Worm (Caenorhabditis elegans) whole organism, young adult: ENCODE measurements around the gene str-48.

Source experiments
- B0019.2 ChIP-seq: fragments of 200-800 bp; sonication (Bioruptor generic); conservative IDR thresholded peaks from 2 replicates; pipeline ENCODE4 v1.3.6; 2022; ENCODE audit warnings: missing genetic modification reagents, missing genetic modification characterization, missing compliant biosample characterization
- B0336.3 ChIP-seq: fragments of 200-800 bp; sonication (Bioruptor generic); IDR thresholded peaks from 2 replicates; pipeline ENCODE4 v1.3.6; 2022; ENCODE audit warnings: missing genetic modification characterization, missing compliant biosample characterization
- C17E4.6 ChIP-seq: fragments of 200-800 bp; sonication (Bioruptor generic); IDR thresholded peaks from 2 replicates; pipeline ENCODE4 v1.3.6; 2022; ENCODE audit warnings: missing genetic modification reagents, missing genetic modification characterization, missing compliant biosample characterization
- F33H1.4 ChIP-seq: fragments of 200-800 bp; sonication (Bioruptor generic); IDR thresholded peaks from 2 replicates; pipeline ENCODE4 v1.3.6; 2022; ENCODE audit warnings: missing genetic modification reagents, missing genetic modification characterization, missing compliant biosample characterization
- F49E8.2 ChIP-seq: sonication (generic microtip); optimal IDR thresholded peaks from 3 replicates; lab custom pipeline; 2017; ENCODE audit warnings: missing genetic modification characterization, mild to moderate bottlenecking, missing compliant biosample characterization, antibody characterized with exemption, moderate library complexity; ENCODE audit not compliant: insufficient read depth
- K12H6.12 ChIP-seq: fragments of 200-800 bp; sonication (Bioruptor generic); optimal IDR thresholded peaks from 2 replicates; lab custom pipeline; 2018; ENCODE audit warnings: mild to moderate bottlenecking, missing genetic modification characterization, missing compliant biosample characterization
- T07F8.4 ChIP-seq: sonication (generic microtip); optimal IDR thresholded peaks from 2 replicates; lab custom pipeline; 2016; ENCODE audit warnings: mild to moderate bottlenecking, missing genetic modification characterization, moderate library complexity, missing compliant biosample characterization
- Y53F4B.3 ChIP-seq: fragments of 200-800 bp; sonication (Bioruptor generic); IDR thresholded peaks from 2 replicates; pipeline ENCODE4 v1.3.6; 2022; ENCODE audit warnings: missing genetic modification reagents, missing genetic modification characterization, missing compliant biosample characterization
- attf-3 ChIP-seq: fragments of 200-800 bp; sonication (Bioruptor generic); conservative IDR thresholded peaks from 2 replicates; pipeline ENCODE4 v1.3.6; 2022; ENCODE audit warnings: missing genetic modification reagents, missing genetic modification characterization, missing compliant biosample characterization
- attf-5 ChIP-seq: fragments of 200-800 bp; sonication (Bioruptor generic); optimal IDR thresholded peaks from 2 replicates; lab custom pipeline; 2018; ENCODE audit warnings: mild to moderate bottlenecking, missing genetic modification characterization, missing compliant biosample characterization
- ccch-3 ChIP-seq: fragments of 200-800 bp; sonication (Bioruptor generic); optimal IDR thresholded peaks from 2 replicates; lab custom pipeline; 2018; ENCODE audit warnings: mild to moderate bottlenecking, missing genetic modification characterization, missing compliant biosample characterization
- cebp-1 ChIP-seq, 2 experiments: fragments of 200-800 bp in 1 of 2; sonication (Bioruptor generic) in 1 of 2; sonication (generic microtip) in 1 of 2; IDR thresholded peaks in 1 of 2; optimal IDR thresholded peaks in 1 of 2; 2 replicates each; pipeline versions ENCODE4 v1.3.6 to Lab custom; 2017 to 2022; ENCODE audit warnings: missing compliant biosample characterization in 2 of 2, missing genetic modification characterization in 2 of 2, mild to moderate bottlenecking in 1 of 2, missing genetic modification reagents in 1 of 2, moderate library complexity in 1 of 2
- cebp-2 ChIP-seq: fragments of 200-800 bp; sonication (Bioruptor generic); IDR thresholded peaks from 2 replicates; pipeline ENCODE4 v1.3.6; 2022; ENCODE audit warnings: missing genetic modification characterization, missing compliant biosample characterization
- ceh-79 ChIP-seq: sonication (generic microtip); optimal IDR thresholded peaks from 2 replicates; lab custom pipeline; 2017; ENCODE audit warnings: mild to moderate bottlenecking, missing genetic modification characterization, missing compliant biosample characterization
- ceh-91 ChIP-seq: fragments of 200-800 bp; sonication (Bioruptor generic); IDR thresholded peaks from 2 replicates; pipeline ENCODE4 v1.3.6; 2022; ENCODE audit warnings: missing genetic modification reagents, missing genetic modification characterization, missing compliant biosample characterization
- dox-1 ChIP-seq: fragments of 200-800 bp; sonication (Bioruptor generic); IDR thresholded peaks from 2 replicates; pipeline ENCODE4 v1.3.6; 2022; ENCODE audit warnings: missing genetic modification reagents, missing genetic modification characterization, missing compliant biosample characterization
- dpff-1 ChIP-seq: sonication (generic microtip); optimal IDR thresholded peaks from 2 replicates; lab custom pipeline; 2017; ENCODE audit warnings: mild to moderate bottlenecking, missing genetic modification characterization, missing compliant biosample characterization
- efl-1 ChIP-seq: fragments of 150-350 bp; optimal IDR thresholded peaks from 2 replicates; lab custom pipeline; 2014; ENCODE audit warnings: missing biosample characterization, missing genetic modification reagents, missing genetic modification characterization
- ekl-4 ChIP-seq: fragments of 200-800 bp; sonication (Bioruptor generic); IDR thresholded peaks from 2 replicates; pipeline ENCODE4 v1.3.6; 2022; ENCODE audit warnings: missing genetic modification reagents, missing genetic modification characterization, missing compliant biosample characterization
- hrde-1 ChIP-seq: sonication (generic microtip); optimal IDR thresholded peaks from 2 replicates; lab custom pipeline; 2016; ENCODE audit warnings: missing genetic modification characterization, mild to moderate bottlenecking, missing compliant biosample characterization, moderate library complexity, missing genotype, missing genetic modification reagents, borderline replicate concordance
- let-607 ChIP-seq, 2 experiments: fragments of 200-800 bp in 1 of 2; sonication (Bioruptor generic) in 1 of 2; sonication (generic microtip) in 1 of 2; optimal IDR thresholded peaks; 2 replicates each; lab custom pipeline; 2016 to 2018; ENCODE audit warnings: mild to moderate bottlenecking in 2 of 2, missing compliant biosample characterization in 2 of 2, missing genetic modification characterization in 2 of 2, moderate library complexity in 2 of 2, missing genotype in 1 of 2
- lin-40 ChIP-seq: sonication (generic microtip); optimal IDR thresholded peaks from 2 replicates; lab custom pipeline; 2016; ENCODE audit warnings: missing genetic modification characterization, mild to moderate bottlenecking, missing compliant biosample characterization, missing genotype, missing genetic modification reagents
- lir-1 ChIP-seq: fragments of 200-800 bp; sonication (Bioruptor generic); conservative IDR thresholded peaks from 2 replicates; pipeline ENCODE4 v1.3.6; 2022; ENCODE audit warnings: missing genetic modification reagents, missing genetic modification characterization, missing compliant biosample characterization
- madf-8 ChIP-seq: fragments of 200-800 bp; sonication (Bioruptor generic); conservative IDR thresholded peaks from 2 replicates; pipeline ENCODE4 v1.3.6; 2022; ENCODE audit warnings: missing genetic modification reagents, missing genetic modification characterization, missing compliant biosample characterization
- mcd-1 ChIP-seq: fragments of 200-800 bp; sonication (Bioruptor generic); IDR thresholded peaks from 2 replicates; pipeline ENCODE4 v1.3.6; 2022; ENCODE audit warnings: missing genetic modification reagents, missing genetic modification characterization, missing compliant biosample characterization
- mes-4 ChIP-seq: sonication (generic microtip); optimal IDR thresholded peaks from 2 replicates; lab custom pipeline; 2016; ENCODE audit warnings: missing genotype, missing genetic modification characterization, missing compliant biosample characterization
- nhr-90 ChIP-seq: sonication (generic microtip); optimal IDR thresholded peaks from 2 replicates; lab custom pipeline; 2016; ENCODE audit warnings: missing genotype, mild to moderate bottlenecking, missing genetic modification characterization, missing compliant biosample characterization
- sdz-38 ChIP-seq: sonication (generic microtip); optimal IDR thresholded peaks from 2 replicates; lab custom pipeline; 2016; ENCODE audit warnings: missing genotype, missing genetic modification characterization, missing compliant biosample characterization
- snpc-3.4 ChIP-seq: sonication (generic microtip); optimal IDR thresholded peaks from 2 replicates; lab custom pipeline; 2017; ENCODE audit warnings: missing genetic modification characterization, mild to moderate bottlenecking, missing compliant biosample characterization, antibody characterized with exemption, moderate library complexity, missing genotype, missing genetic modification reagents
- zim-3 ChIP-seq: sonication (generic microtip); optimal IDR thresholded peaks from 2 replicates; lab custom pipeline; 2017; ENCODE audit warnings: mild to moderate bottlenecking, missing genetic modification characterization, moderate library complexity, missing compliant biosample characterization
- ztf-26 ChIP-seq: sonication (generic microtip); optimal IDR thresholded peaks from 2 replicates; lab custom pipeline; 2017; ENCODE audit warnings: missing genetic modification characterization, missing compliant biosample characterization
- ztf-6 ChIP-seq: fragments of 200-800 bp; sonication (Bioruptor generic); IDR thresholded peaks from 2 replicates; pipeline ENCODE4 v1.3.6; 2022; ENCODE audit warnings: missing genetic modification reagents, missing genetic modification characterization, missing compliant biosample characterization

The str-48 gene

ce11 chrIV:7154356-7154755 lies 32.6 kb downstream of the str-48 start, which contains the start of gene C34D4.2:
Gene C34D4.2 (plus strand): TSS chrIV:7154656.
- TF ChIP-seq madf-8 (no peak), lir-1 (GFP tag; lab: Robert Waterston, UW) (no peak), ztf-26 (tag; lab: Kevin White, UChicago) (no peak), C17E4.6 (GFP tag; lab: Robert Waterston, UW) (no peak), ceh-91 (GFP tag; lab: Robert Waterston, UW) (no peak), mcd-1 (GFP tag; lab: Robert Waterston, UW) (no peak), ztf-6 (no peak), attf-5 (GFP tag; lab: Kevin White, UChicago) (no peak), ekl-4 (no peak)
- TF ChIP-seq, all 124 proteins: peak for 0

DNA sequence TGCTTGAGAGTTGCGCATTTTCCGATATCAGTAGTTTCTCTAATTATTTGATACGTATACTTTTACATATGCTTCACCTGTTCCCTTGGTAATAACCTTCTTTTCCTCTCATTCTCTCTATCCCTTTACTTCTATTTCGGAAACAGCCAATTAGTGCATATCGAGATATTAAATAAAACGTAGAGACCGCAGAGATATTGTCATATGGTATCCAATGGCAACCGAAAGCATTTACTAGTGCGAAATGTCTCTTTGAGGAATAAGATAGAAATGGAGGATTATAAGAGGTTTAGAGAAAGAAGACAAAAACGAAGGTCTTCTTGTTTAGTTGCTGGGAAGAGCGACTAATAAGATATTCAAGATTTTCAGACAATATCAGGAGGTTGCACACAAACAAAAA lies 34.6 kb downstream of the str-48 start, which contains the start of gene maph-9:
maph-9 (plus strand) TSS at position 273 of the 400 bp plus-strand sequence.
- no peak for TF ChIP-seq attf-3 (GFP tag; lab: Robert Waterston, UW)

- TF ChIP-seq let-607 (tag; optimal IDR thresholded peaks at IDR 0.05; lab: Kevin White, UChicago) (no peak), sdz-38 (tag; lab: Kevin White, UChicago) (no peak), nhr-90 (tag; lab: Kevin White, UChicago) (no peak), lin-40 (tag; lab: Kevin White, UChicago) (no peak), ceh-79 (no peak), attf-3 (GFP tag; lab: Robert Waterston, UW) (no peak), snpc-3.4 (no peak), cebp-2 (GFP tag; lab: Robert Waterston, UW) (no peak), T07F8.4 (no peak), madf-8 (no peak)
Observed at ce11 chrIV:7158161-7158560, 36.4 kb downstream of the str-48 start.

- peak; percentile 11 for TF ChIP-seq hrde-1
- TF ChIP-seq snpc-3.4, result no peak
Observed at ce11 chrIV:7159586-7159985, 37.8 kb downstream of the str-48 start.

DNA sequence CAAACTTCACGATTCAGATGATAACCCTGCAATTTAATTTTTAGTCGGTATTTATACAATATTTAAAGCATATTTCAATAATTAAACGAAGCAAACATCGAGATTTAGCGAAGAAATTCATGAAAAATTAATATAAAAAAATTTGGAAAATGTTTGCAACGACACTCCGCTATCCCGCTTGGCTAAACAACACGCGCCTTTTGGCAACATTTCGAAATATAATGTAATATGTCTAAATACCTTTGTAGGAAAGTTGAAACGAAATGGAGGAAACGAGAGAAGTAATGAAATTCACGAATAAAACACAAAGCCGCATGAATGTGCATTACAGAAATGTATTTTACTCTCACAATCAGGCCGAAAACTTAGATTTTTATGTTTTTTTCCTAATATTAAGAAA lies 43.9 kb downstream of the str-48 start, which contains the start of gene rpc-1:
rpc-1 (minus strand) TSS at position 26 of the 400 bp plus-strand sequence.
- TF ChIP-seq efl-1 (GFP tag; lab: Kevin White, UChicago) (no peak), dpff-1 (tag; lab: Kevin White, UChicago) (no peak), cebp-1 (GFP tag; IDR thresholded peaks at IDR 0.05; lab: Robert Waterston, UW) (peak; percentile 43; the same call in 1 of the 2 replicates), cebp-1 (tag; optimal IDR thresholded peaks at IDR 0.05; lab: Kevin White, UChicago) (peak; percentile 88), attf-3 (GFP tag; lab: Robert Waterston, UW) (peak; percentile 91), F49E8.2 (no peak), mes-4 (no peak), ccch-3 (no peak), dox-1 (GFP tag; lab: Robert Waterston, UW) (no peak), zim-3 (tag; lab: Kevin White, UChicago) (no peak), Y53F4B.3 (GFP tag; lab: Robert Waterston, UW) (no peak), B0336.3 (no peak), B0019.2 (no peak), F33H1.4 (GFP tag; lab: Robert Waterston, UW) (no peak), K12H6.12 (tag; lab: Kevin White, UChicago) (no peak)
